Fruit fly (Drosophila melanogaster) whole organism, embryonic: Measurements from ENCODE around the gene Ubc4.

Experiments
- Adf1 ChIP-seq: fragments of 200-800 bp; sonication (Bioruptor generic); IDR thresholded peaks from 2 replicates; pipeline ENCODE4 v1.3.6; 2022; ENCODE audit warnings: missing biosample characterization, missing genetic modification characterization
- Asciz ChIP-seq: fragments of 200-800 bp; sonication (Bioruptor generic); optimal IDR thresholded peaks from 2 replicates; lab custom pipeline; 2017; ENCODE audit warnings: missing biosample characterization, mild to moderate bottlenecking, missing genetic modification characterization, missing genetic modification reagents
- Atf-2 ChIP-seq: fragments of 200-800 bp; sonication (Bioruptor generic); optimal IDR thresholded peaks from 2 replicates; lab custom pipeline; 2016; ENCODE audit warnings: missing biosample characterization, missing genetic modification characterization
- CG10654 ChIP-seq: fragments of 200-800 bp; sonication (Bioruptor generic); optimal IDR thresholded peaks from 2 replicates; lab custom pipeline; 2016; ENCODE audit warnings: missing biosample characterization, missing genetic modification characterization
- CG10959 ChIP-seq: fragments of 200-800 bp; sonication (Bioruptor generic); IDR thresholded peaks from 2 replicates; pipeline ENCODE4 v1.3.6; 2022; ENCODE audit warnings: missing biosample characterization, missing genetic modification characterization
- CG11456 ChIP-seq: fragments of 200-800 bp; sonication (Bioruptor generic); IDR thresholded peaks from 3 replicates; pipeline ENCODE4 v1.3.6; 2022; ENCODE audit warnings: missing biosample characterization, missing genetic modification characterization
- CG12071 ChIP-seq: fragments of 200-800 bp; sonication (Bioruptor generic); optimal IDR thresholded peaks from 3 replicates; lab custom pipeline; 2018; ENCODE audit warnings: missing biosample characterization, mild to moderate bottlenecking, missing genetic modification characterization
- CG12659 ChIP-seq: fragments of 200-800 bp; sonication (Bioruptor generic); optimal IDR thresholded peaks from 3 replicates; lab custom pipeline; 2017; ENCODE audit warnings: mild to moderate bottlenecking, missing biosample characterization, missing genetic modification reagents, missing genetic modification characterization
- CG13287 ChIP-seq: fragments of 200-800 bp; sonication (Bioruptor generic); IDR thresholded peaks from 2 replicates; pipeline ENCODE4 v1.3.6; 2022; ENCODE audit warnings: missing biosample characterization, missing genetic modification characterization; ENCODE audit not compliant: partially characterized antibody
- CG14441 ChIP-seq: fragments of 200-800 bp; sonication (Bioruptor generic); IDR thresholded peaks from 2 replicates; pipeline ENCODE4 v1.3.6; 2022; ENCODE audit warnings: missing biosample characterization, missing genetic modification characterization
- CG14965 ChIP-seq: fragments of 200-800 bp; sonication (Bioruptor generic); optimal IDR thresholded peaks from 2 replicates; lab custom pipeline; 2016; ENCODE audit warnings: missing biosample characterization, missing genetic modification characterization, borderline replicate concordance
- CG15011 ChIP-seq: fragments of 200-800 bp; sonication (Bioruptor generic); optimal IDR thresholded peaks from 3 replicates; lab custom pipeline; 2018; ENCODE audit warnings: missing biosample characterization, mild to moderate bottlenecking, missing genetic modification characterization
- CG1529 ChIP-seq: fragments of 200-800 bp; sonication (Bioruptor generic); optimal IDR thresholded peaks from 3 replicates; lab custom pipeline; 2018; ENCODE audit warnings: missing biosample characterization, missing genetic modification characterization
- CG17359 ChIP-seq: fragments of 200-800 bp; sonication (Bioruptor generic); optimal IDR thresholded peaks from 3 replicates; lab custom pipeline; 2018; ENCODE audit warnings: missing biosample characterization, mild to moderate bottlenecking, missing genetic modification characterization, moderate library complexity
- CG18262 ChIP-seq: fragments of 200-800 bp; optimal IDR thresholded peaks from 3 replicates; lab custom pipeline; 2019; ENCODE audit warnings: missing biosample characterization, mild to moderate bottlenecking, missing genetic modification characterization, moderate library complexity
- CG30431 ChIP-seq: fragments of 200-800 bp; sonication (Bioruptor generic); optimal IDR thresholded peaks from 2 replicates; lab custom pipeline; 2017; ENCODE audit warnings: missing biosample characterization, missing genetic modification characterization
- CG3163 ChIP-seq: fragments of 200-800 bp; sonication (Bioruptor generic); optimal IDR thresholded peaks from 3 replicates; lab custom pipeline; 2016; ENCODE audit warnings: missing biosample characterization, missing genetic modification characterization
- CG33213 ChIP-seq: fragments of 200-800 bp; sonication (Bioruptor generic); optimal IDR thresholded peaks from 3 replicates; lab custom pipeline; 2016; ENCODE audit warnings: missing biosample characterization, missing genetic modification characterization
- CG3995 ChIP-seq: fragments of 200-800 bp; sonication (Bioruptor generic); optimal IDR thresholded peaks from 3 replicates; lab custom pipeline; 2016; ENCODE audit warnings: missing biosample characterization, missing genetic modification characterization
- CG4404 ChIP-seq: fragments of 200-800 bp; sonication (Bioruptor generic); IDR thresholded peaks from 2 replicates; pipeline ENCODE4 v1.3.6; 2022; ENCODE audit warnings: missing biosample characterization, missing genetic modification characterization
- CG4854 ChIP-seq: fragments of 200-800 bp; sonication (Bioruptor generic); optimal IDR thresholded peaks from 2 replicates; lab custom pipeline; 2016; ENCODE audit warnings: missing biosample characterization, missing genetic modification characterization, inconsistent platforms
- CG7928 ChIP-seq: fragments of 200-800 bp; sonication (Bioruptor generic); optimal IDR thresholded peaks from 2 replicates; lab custom pipeline; 2017; ENCODE audit warnings: missing biosample characterization, mild to moderate bottlenecking, missing genetic modification characterization
- CG9932 ChIP-seq: fragments of 200-800 bp; sonication (Bioruptor generic); IDR thresholded peaks from 2 replicates; pipeline ENCODE4 v1.3.6; 2022; ENCODE audit warnings: missing biosample characterization, missing genetic modification characterization
- D19A ChIP-seq: fragments of 200-800 bp; optimal IDR thresholded peaks from 3 replicates; lab custom pipeline; 2019; ENCODE audit warnings: missing biosample characterization, mild to moderate bottlenecking, missing genetic modification characterization, moderate library complexity
- Dip2 ChIP-seq: fragments of 200-800 bp; sonication (Bioruptor generic); IDR thresholded peaks from 2 replicates; pipeline ENCODE4 v1.3.6; 2022; ENCODE audit warnings: missing biosample characterization, missing genetic modification characterization
- Doc3 ChIP-seq: fragments of 200-800 bp; sonication (Bioruptor generic); IDR thresholded peaks from 3 replicates; pipeline ENCODE4 v1.3.6; 2022; ENCODE audit warnings: missing biosample characterization, missing genetic modification characterization; ENCODE audit not compliant: partially characterized antibody
- HmgZ ChIP-seq: fragments of 200-800 bp; sonication (Bioruptor generic); optimal IDR thresholded peaks from 2 replicates; lab custom pipeline; 2018; ENCODE audit warnings: missing biosample characterization, mild to moderate bottlenecking, missing genetic modification characterization
- Hr78 ChIP-seq, 2 experiments: fragments of 200-800 bp in 1 of 2; fragments of >200 bp in 1 of 2; sonication (Bioruptor generic) in 1 of 2; optimal IDR thresholded peaks; 2 replicates each; lab custom pipeline; 2017 to 2019; ENCODE audit warnings: missing biosample characterization in 2 of 2, missing genetic modification characterization in 2 of 2, mild to moderate bottlenecking in 1 of 2, moderate library complexity in 1 of 2
- Oaz ChIP-seq: fragments of 200-800 bp; sonication (Bioruptor generic); IDR thresholded peaks from 2 replicates; pipeline ENCODE4 v1.3.6; 2022; ENCODE audit warnings: missing biosample characterization, missing genetic modification characterization
- Sox102F ChIP-seq: fragments of 200-800 bp; sonication (Bioruptor generic); optimal IDR thresholded peaks from 2 replicates; lab custom pipeline; 2018; ENCODE audit warnings: missing biosample characterization, mild to moderate bottlenecking, missing genetic modification characterization, moderate library complexity
- al ChIP-seq: fragments of 200-800 bp; sonication (Bioruptor generic); IDR thresholded peaks from 2 replicates; pipeline ENCODE4 v1.3.6; 2022; ENCODE audit warnings: missing biosample characterization, missing genetic modification characterization
- bbx ChIP-seq: fragments of 200-800 bp; sonication (Bioruptor generic); IDR thresholded peaks from 2 replicates; pipeline ENCODE4 v1.3.6; 2022; ENCODE audit warnings: missing biosample characterization, missing genetic modification characterization; ENCODE audit not compliant: partially characterized antibody
- cato ChIP-seq: fragments of 200-800 bp; sonication (Bioruptor generic); optimal IDR thresholded peaks from 2 replicates; lab custom pipeline; 2016; ENCODE audit warnings: missing biosample characterization, missing genetic modification characterization, borderline replicate concordance
- chinmo ChIP-seq: fragments of 200-800 bp; sonication (Bioruptor generic); IDR thresholded peaks from 4 replicates; pipeline ENCODE4 v1.3.6; 2022; ENCODE audit warnings: missing biosample characterization, missing genetic modification characterization; ENCODE audit not compliant: partially characterized antibody
- da ChIP-seq: fragments of 200-800 bp; sonication (Bioruptor generic); optimal IDR thresholded peaks from 2 replicates; lab custom pipeline; 2016; ENCODE audit warnings: missing biosample characterization, missing genetic modification characterization
- fd3F ChIP-seq: fragments of 200-800 bp; sonication (Bioruptor generic); optimal IDR thresholded peaks from 2 replicates; lab custom pipeline; 2018; ENCODE audit warnings: missing biosample characterization, mild to moderate bottlenecking, missing genetic modification characterization, moderate library complexity
- gsb-n ChIP-seq: fragments of 200-800 bp; sonication (Bioruptor generic); optimal IDR thresholded peaks from 3 replicates; lab custom pipeline; 2018; ENCODE audit warnings: missing biosample characterization, mild to moderate bottlenecking, missing genetic modification characterization
- jing ChIP-seq: fragments of 200-800 bp; sonication (Bioruptor generic); optimal IDR thresholded peaks from 2 replicates; lab custom pipeline; 2018; ENCODE audit warnings: missing biosample characterization, mild to moderate bottlenecking, missing genetic modification characterization
- lbe ChIP-seq: fragments of 200-800 bp; sonication (Bioruptor generic); optimal IDR thresholded peaks from 2 replicates; lab custom pipeline; 2016; ENCODE audit warnings: missing biosample characterization, mild to moderate bottlenecking, missing genetic modification characterization
- lmd ChIP-seq: fragments of 200-800 bp; sonication (Bioruptor generic); IDR thresholded peaks from 2 replicates; pipeline ENCODE4 v1.3.6; 2022; ENCODE audit warnings: missing biosample characterization, missing genetic modification characterization
- nau ChIP-seq: fragments of 200-800 bp; sonication (Bioruptor generic); optimal IDR thresholded peaks from 3 replicates; lab custom pipeline; 2017; ENCODE audit warnings: missing biosample characterization, mild to moderate bottlenecking, missing genetic modification characterization, missing genetic modification reagents
- odd ChIP-seq: fragments of 200-800 bp; sonication (Bioruptor generic); optimal IDR thresholded peaks from 2 replicates; lab custom pipeline; 2017; ENCODE audit warnings: missing biosample characterization, mild to moderate bottlenecking, missing genetic modification characterization
- repo ChIP-seq: fragments of 200-800 bp; sonication (Bioruptor generic); optimal IDR thresholded peaks from 2 replicates; lab custom pipeline; 2016; ENCODE audit warnings: missing biosample characterization, missing genetic modification characterization
- rib ChIP-seq: fragments of 200-800 bp; sonication (Bioruptor generic); IDR thresholded peaks from 2 replicates; pipeline ENCODE4 v1.3.6; 2022; ENCODE audit warnings: missing biosample characterization, missing genetic modification characterization
- schlank ChIP-seq: fragments of 200-800 bp; sonication (Bioruptor generic); optimal IDR thresholded peaks from 2 replicates; lab custom pipeline; 2018; ENCODE audit warnings: missing biosample characterization, mild to moderate bottlenecking, missing genetic modification characterization
- scrt ChIP-seq: fragments of 200-800 bp; sonication (Bioruptor generic); optimal IDR thresholded peaks from 2 replicates; lab custom pipeline; 2018; ENCODE audit warnings: missing biosample characterization, mild to moderate bottlenecking, missing genetic modification characterization, moderate library complexity
- toy ChIP-seq: fragments of 200-800 bp; sonication (Bioruptor generic); IDR thresholded peaks from 2 replicates; pipeline ENCODE4 v1.3.6; 2022; ENCODE audit warnings: missing biosample characterization, missing genetic modification characterization
- trh ChIP-seq: fragments of 200-800 bp; sonication (Bioruptor generic); optimal IDR thresholded peaks from 2 replicates; lab custom pipeline; 2016; ENCODE audit warnings: missing biosample characterization, missing genetic modification characterization
- wor ChIP-seq: fragments of 200-800 bp; sonication (Bioruptor generic); IDR thresholded peaks from 2 replicates; pipeline ENCODE4 v1.3.6; 2022; ENCODE audit warnings: missing biosample characterization, missing genetic modification characterization
- yki ChIP-seq: fragments of >200 bp; optimal IDR thresholded peaks from 3 replicates; lab custom pipeline; 2018
- zen2 ChIP-seq: fragments of 200-800 bp; sonication (Bioruptor generic); IDR thresholded peaks from 3 replicates; pipeline ENCODE4 v1.3.6; 2022; ENCODE audit warnings: missing biosample characterization, missing genetic modification characterization; ENCODE audit not compliant: partially characterized antibody

The Ubc4 gene

DNA sequence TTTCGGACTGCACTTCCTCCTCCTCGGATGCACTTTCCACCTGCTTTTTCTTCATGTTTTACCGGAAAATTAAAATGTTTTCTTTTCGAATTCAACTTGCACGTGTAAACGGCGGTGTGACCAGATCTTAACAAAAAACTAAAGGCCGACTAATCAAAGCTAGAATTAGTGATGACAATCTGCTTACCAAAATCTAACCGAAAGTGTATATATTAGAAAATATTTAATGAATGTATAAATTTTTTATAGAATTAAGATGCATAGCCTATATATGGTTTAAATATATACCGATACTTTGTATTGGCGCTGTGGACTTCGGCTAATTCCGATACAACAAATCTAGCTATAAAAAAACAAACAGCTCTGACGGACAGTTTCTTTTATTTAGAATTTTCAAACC is 20.8 kb downstream of the Ubc4 start, which contains the start of the genes CG18178 and CG14174 (continued):
- TF ChIP-seq Oaz (GFP tag; lab: Robert Waterston, UW) (no peak), CG4854 (GFP tag; lab: Kevin White, UChicago) (peak; percentile 23), CG15011 (no peak), CG10654 (GFP tag; lab: Kevin White, UChicago) (peak; percentile 49), chinmo (GFP tag; lab: Robert Waterston, UW) (no peak), CG9932 (peak; percentile 85), CG1529 (GFP tag; lab: Kevin White, UChicago) (no peak), Asciz (GFP tag; lab: Kevin White, UChicago) (no peak), Doc3 (GFP tag; lab: Robert Waterston, UW) (no peak), yki (lab: Kevin White, UChicago) (no peak), Adf1 (GFP tag; lab: Robert Waterston, UW) (no peak), odd (GFP tag; lab: Kevin White, UChicago) (no peak), CG14441 (GFP tag; lab: Robert Waterston, UW) (peak; percentile 42; the same call in 1 of the 2 replicates), zen2 (GFP tag; lab: Robert Waterston, UW) (no peak), CG12071 (GFP tag; lab: Kevin White, UChicago) (no peak), trh (no peak), al (GFP tag; lab: Robert Waterston, UW) (peak; percentile 44; the same call in 1 of the 2 replicates), nau (GFP tag; lab: Kevin White, UChicago) (no peak), HmgZ (tag; lab: Kevin White, UChicago) (peak; percentile 75), toy (GFP tag; lab: Robert Waterston, UW) (no peak), CG17359 (peak; percentile 53), CG7928 (peak; percentile 42), scrt (GFP tag; lab: Kevin White, UChicago) (no peak), CG3995 (GFP tag; lab: Kevin White, UChicago) (peak; percentile 2), cato (GFP tag; lab: Kevin White, UChicago) (peak; percentile 48), lmd (peak; percentile 68), schlank (no peak), da (GFP tag; lab: Kevin White, UChicago) (no peak), bbx (no peak), CG14965 (no peak), Sox102F (GFP tag; lab: Kevin White, UChicago) (peak; percentile 71), lbe (GFP tag; lab: Kevin White, UChicago) (peak; percentile 51), CG33213 (no peak), CG30431 (peak; percentile 25), CG4404 (GFP tag; lab: Robert Waterston, UW) (peak; percentile 62), wor (GFP tag; lab: Robert Waterston, UW) (peak; percentile 56; the same call in 1 of the 2 replicates), Atf-2 (GFP tag; lab: Kevin White, UChicago) (no peak), repo (GFP tag; lab: Kevin White, UChicago) (no peak), fd3F (GFP tag; lab: Kevin White, UChicago) (peak; percentile 62), gsb-n (no peak), CG18262 (peak; percentile 78), CG12659 (GFP tag; lab: Kevin White, UChicago) (peak; percentile 77), Hr78 (GFP tag; optimal IDR thresholded peaks at IDR 0.05; lab: Kevin White, UChicago) (no peak), rib (no peak), CG3163 (no peak), D19A (tag; lab: Kevin White, UChicago) (peak; percentile 61), CG11456 (no peak), CG13287 (peak; percentile 63), Dip2 (GFP tag; lab: Robert Waterston, UW) (no peak), jing (GFP tag; lab: Kevin White, UChicago) (peak; percentile 11), CG10959 (GFP tag; lab: Robert Waterston, UW) (no peak)
